Fruit fly (Drosophila melanogaster): ENCODE measurements around the gene CG9915.
A peak's percentile ranks its signal among the peaks of the same experiment; 100 is the strongest.

Gene CG9915

dm6 chrX:16321037-16321436 lies 8.1 kb upstream of the CG9915 start (continued):
- TF ChIP-seq bbx (GFP tag; IDR thresholded peaks at IDR 0.05; ENCODE audit: partially characterized antibody) (peak; percentile 42; the same call in 1 of the 2 replicates), CG17912 (GFP tag; optimal IDR thresholded peaks at IDR 0.05) (no peak), E2f2 (GFP tag; IDR thresholded peaks at IDR 0.05) (peak; percentile 86), CG15514 (GFP tag; optimal IDR thresholded peaks at IDR 0.05) (peak; percentile 93)

- TF ChIP-seq CG11504 (tag; optimal IDR thresholded peaks at IDR 0.05) (no peak), tgo (GFP tag; IDR thresholded peaks at IDR 0.05) (peak; percentile 52; the same call in 2 of the 3 replicates), Hand (GFP tag; optimal IDR thresholded peaks at IDR 0.05) (no peak), CG16863 (GFP tag; optimal IDR thresholded peaks at IDR 0.05) (no peak), CG14014 (GFP tag; IDR thresholded peaks at IDR 0.05) (0 out of 2 replicates have a peak, but pooled peaks have one; percentile 22), CG4424 (GFP tag; optimal IDR thresholded peaks at IDR 0.05) (peak; percentile 43), dysf (GFP tag; IDR thresholded peaks at IDR 0.05) (peak; percentile 47; the same call in 2 of the 3 replicates), hbn (GFP tag; IDR thresholded peaks at IDR 0.05; ENCODE audit: partially characterized antibody) (peak; percentile 66), ap (GFP tag; IDR thresholded peaks at IDR 0.05) (peak; percentile 32; the same call in 1 of the 2 replicates), Hmx (GFP tag; optimal IDR thresholded peaks at IDR 0.05) (no peak), gt (GFP tag; IDR thresholded peaks at IDR 0.05) (peak; percentile 59), grau (tag; optimal IDR thresholded peaks at IDR 0.05) (peak; percentile 27), corto (GFP tag; optimal IDR thresholded peaks at IDR 0.05) (no peak), CG6272 (GFP tag; IDR thresholded peaks at IDR 0.05) (peak; percentile 52; the same call in 1 of the 2 replicates), CG12942 (GFP tag; optimal IDR thresholded peaks at IDR 0.05) (no peak), Deaf1 (tag; optimal IDR thresholded peaks at IDR 0.05) (peak; percentile 63), CG10209 (GFP tag; optimal IDR thresholded peaks at IDR 0.05) (no peak), CG15479 (GFP tag; optimal IDR thresholded peaks at IDR 0.05) (peak; percentile 74), ab (GFP tag; optimal IDR thresholded peaks at IDR 0.05) (no peak), CG16779 (GFP tag; IDR thresholded peaks at IDR 0.05) (0 out of 2 replicates have a peak, but pooled peaks have one; percentile 40), CG8359 (GFP tag; optimal IDR thresholded peaks at IDR 0.05; ENCODE audit: borderline replicate concordance) (no peak), usp (GFP tag; optimal IDR thresholded peaks at IDR 0.05) (no peak), CG12299 (tag; optimal IDR thresholded peaks at IDR 0.05) (no peak), CG9215 (GFP tag; IDR thresholded peaks at IDR 0.05) (peak; percentile 21; the same call in 1 of the 2 replicates), CG6791 (GFP tag; IDR thresholded peaks at IDR 0.05; ENCODE audit: partially characterized antibody) (peak; percentile 85), Taf1 (GFP tag; IDR thresholded peaks at IDR 0.05) (peak; percentile 6; the same call in 1 of the 2 replicates), CG16813 (GFP tag; IDR thresholded peaks at IDR 0.05; ENCODE audit: partially characterized antibody) (peak; percentile 80), otp (GFP tag; IDR thresholded peaks at IDR 0.05) (0 out of 3 replicates have a peak, but pooled peaks have one; percentile 29), CG6854 (GFP tag; optimal IDR thresholded peaks at IDR 0.05) (no peak), CG1792 (GFP tag; optimal IDR thresholded peaks at IDR 0.05) (no peak), repo (GFP tag; optimal IDR thresholded peaks at IDR 0.05) (peak; percentile 6), jing (GFP tag; optimal IDR thresholded peaks at IDR 0.05) (no peak), dm (GFP tag; optimal IDR thresholded peaks at IDR 0.05) (peak; percentile 81), insv (GFP tag; optimal IDR thresholded peaks at IDR 0.05) (no peak), MBD-R2 (GFP tag; IDR thresholded peaks at IDR 0.05) (peak; percentile 52), dimm (GFP tag; IDR thresholded peaks at IDR 0.05) (no peak), Opbp (GFP tag; IDR thresholded peaks at IDR 0.05; ENCODE audit: partially characterized antibody) (peak; percentile 87), CG3847 (GFP tag; IDR thresholded peaks at IDR 0.05) (peak; percentile 58; the same call in 1 of the 2 replicates), C15 (GFP tag; IDR thresholded peaks at IDR 0.05) (no peak), ac (GFP tag; optimal IDR thresholded peaks at IDR 0.05) (no peak), gfzf (GFP tag; optimal IDR thresholded peaks at IDR 0.05) (peak; percentile 28), CG1647 (GFP tag; optimal IDR thresholded peaks at IDR 0.05) (no peak), danr (GFP tag; IDR thresholded peaks at IDR 0.05) (no peak)
Observed at dm6 chrX:16320197-16320921, 7.4 kb upstream of the CG9915 start, which contains the start of gene Cyp1. Cyp1 (minus strand) TSS chrX:16320370.

All from whole organism, embryonic.